Worm (Caenorhabditis elegans) whole organism, L3 larva: ENCODE measurements around the gene str-38.

ENCODE experiments used
- egl-27 ChIP-seq: sonication (generic microtip); optimal IDR thresholded peaks from 4 replicates; lab custom pipeline; 2017; ENCODE audit warnings: missing biosample characterization, missing genetic modification reagents, missing genetic modification characterization
- nhr-12 ChIP-seq: fragments of 150-350 bp; optimal IDR thresholded peaks from 2 replicates; lab custom pipeline; 2014; ENCODE audit warnings: missing biosample characterization, missing genetic modification characterization
- nhr-25 ChIP-seq: sonication (generic microtip); optimal IDR thresholded peaks from 2 replicates; lab custom pipeline; 2017; ENCODE audit warnings: missing biosample characterization, missing genetic modification characterization
- nhr-28 ChIP-seq: fragments of 150-350 bp; optimal IDR thresholded peaks from 2 replicates; lab custom pipeline; 2014; ENCODE audit warnings: missing biosample characterization, missing genetic modification characterization
- nhr-76 ChIP-seq: fragments of 150-350 bp; sonication (generic microtip); optimal IDR thresholded peaks from 5 replicates; lab custom pipeline; 2014; ENCODE audit warnings: missing biosample characterization, missing genetic modification characterization
- snpc-4 ChIP-seq: fragments of 150-350 bp; optimal IDR thresholded peaks from 2 replicates; lab custom pipeline; 2014; ENCODE audit warnings: missing biosample characterization, missing genetic modification characterization

DNA sequence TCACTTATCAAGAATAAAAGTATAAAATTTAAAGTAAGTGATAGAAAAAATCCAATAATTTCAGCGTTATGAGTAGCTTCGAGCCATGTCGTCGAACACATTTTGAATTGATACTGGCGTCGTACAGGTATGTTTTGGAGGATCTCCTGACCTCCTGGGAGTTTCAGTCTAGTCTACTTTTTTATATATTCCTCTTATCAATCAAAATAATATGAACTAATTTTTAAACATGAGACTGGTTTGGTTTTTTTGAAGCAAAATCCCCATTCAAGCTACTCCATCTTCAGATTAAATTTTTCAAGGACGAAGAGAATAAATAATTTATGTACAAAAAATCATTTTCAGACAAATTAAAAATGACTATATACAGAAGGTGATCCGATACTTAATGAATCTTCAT is 20.2 kb downstream of the str-38 start, which contains the start of gene str-101:
- TF ChIP-seq nhr-12 (tag; lab: Kevin White, UChicago) = no peak
- TF ChIP-seq nhr-25 (tag; lab: Kevin White, UChicago) = no peak
- TF ChIP-seq nhr-28 (tag; lab: Kevin White, UChicago) = no peak
- TF ChIP-seq egl-27 (tag; lab: Kevin White, UChicago) = no peak
- TF ChIP-seq nhr-76 (tag; lab: Kevin White, UChicago) = no peak
- no peak for TF ChIP-seq snpc-4 (tag; lab: Kevin White, UChicago)
